Fruit fly (Drosophila melanogaster): ENCODE results near the gene CG43059.
A peak's percentile ranks its signal among the peaks of the same experiment; 100 is the strongest.

DNA sequence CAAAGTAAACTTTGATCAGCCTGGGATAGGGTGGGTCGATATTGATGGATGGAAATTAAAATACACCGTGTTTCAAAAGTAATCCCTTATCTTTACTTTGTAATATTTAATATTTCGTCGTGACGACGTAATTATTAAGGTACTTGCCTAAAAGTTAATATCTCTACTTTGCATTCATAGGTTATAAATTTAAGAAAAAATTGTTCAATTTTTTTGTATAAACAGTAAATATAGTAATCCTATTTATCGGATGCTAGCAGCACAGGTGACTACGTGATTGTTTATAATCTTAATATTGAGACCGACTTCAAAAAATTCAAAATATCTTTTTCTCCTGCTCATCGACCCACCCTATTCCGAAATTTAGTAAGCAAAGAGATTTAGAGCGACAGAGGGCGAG, 39.4 kb upstream of the CG43059 start:
- TF ChIP-seq Hr39 (GFP tag; optimal IDR thresholded peaks at IDR 0.05) (peak; percentile 22), Blimp-1 (GFP tag; optimal IDR thresholded peaks at IDR 0.05) (no peak), CG11762 (GFP tag; optimal IDR thresholded peaks at IDR 0.05; ENCODE audit: insufficient read depth) (peak; percentile 38), CG15336 (GFP tag; IDR thresholded peaks at IDR 0.05) (peak; percentile 60), cyc (GFP tag; optimal IDR thresholded peaks at IDR 0.05) (peak; percentile 36), Lpt (GFP tag; optimal IDR thresholded peaks at IDR 0.05) (no peak), esn (GFP tag; optimal IDR thresholded peaks at IDR 0.05) (peak; percentile 62), CG3919 (GFP tag; optimal IDR thresholded peaks at IDR 0.05) (no peak), fd85E (GFP tag; optimal IDR thresholded peaks at IDR 0.05) (no peak), Ets21C (GFP tag; optimal IDR thresholded peaks at IDR 0.05) (no peak), Hr38 (GFP tag; optimal IDR thresholded peaks at IDR 0.05) (no peak), dac (GFP tag; optimal IDR thresholded peaks at IDR 0.05) (no peak)

Data from whole organism, prepupa.